Worm (Caenorhabditis elegans) whole organism, late embryonic: ENCODE data around the gene ost-1.

Source experiments
- C08G9.2 ChIP-seq: sonication (generic microtip); optimal IDR thresholded peaks from 2 replicates; lab custom pipeline; 2016; ENCODE audit warnings: mild to moderate bottlenecking, missing genetic modification characterization, moderate library complexity, missing compliant biosample characterization
- C38D4.7 ChIP-seq: fragments of 200-800 bp; sonication (Bioruptor generic); optimal IDR thresholded peaks from 2 replicates; lab custom pipeline; 2018; ENCODE audit warnings: mild to moderate bottlenecking, missing genetic modification characterization, moderate library complexity, missing compliant biosample characterization
- F13H6.1 ChIP-seq: sonication (generic microtip); optimal IDR thresholded peaks from 2 replicates; lab custom pipeline; 2016; ENCODE audit warnings: missing genetic modification characterization, missing compliant biosample characterization
- T23F11.4 ChIP-seq: fragments of 200-800 bp; sonication (Bioruptor generic); optimal IDR thresholded peaks from 2 replicates; lab custom pipeline; 2018; ENCODE audit warnings: mild to moderate bottlenecking, missing genetic modification characterization, missing compliant biosample characterization
- ahr-1 ChIP-seq: sonication (generic microtip); optimal IDR thresholded peaks from 2 replicates; lab custom pipeline; 2016; ENCODE audit warnings: missing genetic modification characterization, missing compliant biosample characterization
- ceh-14 ChIP-seq: sonication (generic microtip); optimal IDR thresholded peaks from 2 replicates; lab custom pipeline; 2016; ENCODE audit warnings: missing genotype, missing genetic modification characterization, missing compliant biosample characterization
- ceh-18 ChIP-seq: sonication (generic microtip); optimal IDR thresholded peaks from 2 replicates; lab custom pipeline; 2016; ENCODE audit warnings: missing genetic modification characterization, missing compliant biosample characterization
- ceh-19 ChIP-seq: fragments of 200-800 bp; sonication (Bioruptor generic); optimal IDR thresholded peaks from 2 replicates; lab custom pipeline; 2018; ENCODE audit warnings: mild to moderate bottlenecking, missing genetic modification characterization, missing compliant biosample characterization
- ceh-22 ChIP-seq: sonication (generic microtip); optimal IDR thresholded peaks from 2 replicates; lab custom pipeline; 2017; ENCODE audit warnings: missing biosample characterization, missing genetic modification characterization
- ceh-24 ChIP-seq: sonication (generic microtip); optimal IDR thresholded peaks from 2 replicates; lab custom pipeline; 2016; ENCODE audit warnings: mild to moderate bottlenecking, missing genetic modification characterization, missing compliant biosample characterization
- ceh-31 ChIP-seq: sonication (generic microtip); optimal IDR thresholded peaks from 2 replicates; lab custom pipeline; 2016; ENCODE audit warnings: missing genetic modification characterization, missing compliant biosample characterization
- ceh-34 ChIP-seq: sonication (generic microtip); optimal IDR thresholded peaks from 2 replicates; lab custom pipeline; 2016; ENCODE audit warnings: mild to moderate bottlenecking, missing genetic modification characterization, missing compliant biosample characterization
- ceh-45 ChIP-seq: fragments of 200-800 bp; sonication (Bioruptor generic); IDR thresholded peaks from 2 replicates; pipeline ENCODE4 v1.3.6; 2022; ENCODE audit warnings: missing genetic modification reagents, missing genetic modification characterization, missing compliant biosample characterization
- ceh-48 ChIP-seq: sonication (generic microtip); optimal IDR thresholded peaks from 2 replicates; lab custom pipeline; 2016; ENCODE audit warnings: missing genetic modification characterization, inconsistent platforms, missing compliant biosample characterization
- ceh-6 ChIP-seq: fragments of 200-800 bp; sonication (Bioruptor generic); optimal IDR thresholded peaks from 2 replicates; lab custom pipeline; 2018; ENCODE audit warnings: mild to moderate bottlenecking, missing genetic modification characterization, missing compliant biosample characterization
- dmd-4 ChIP-seq: sonication (generic microtip); optimal IDR thresholded peaks from 2 replicates; lab custom pipeline; 2016; ENCODE audit warnings: borderline replicate concordance, missing genetic modification characterization, missing compliant biosample characterization
- ets-4 ChIP-seq: sonication (generic microtip); optimal IDR thresholded peaks from 2 replicates; lab custom pipeline; 2016; ENCODE audit warnings: missing genetic modification characterization, missing compliant biosample characterization
- fkh-10 ChIP-seq: fragments of 150-350 bp; optimal IDR thresholded peaks from 2 replicates; lab custom pipeline; 2014; ENCODE audit warnings: missing biosample characterization, missing genetic modification reagents, missing genetic modification characterization
- hlh-13 ChIP-seq: fragments of 200-800 bp; sonication (Bioruptor generic); optimal IDR thresholded peaks from 2 replicates; lab custom pipeline; 2018; ENCODE audit warnings: mild to moderate bottlenecking, missing genetic modification characterization, missing compliant biosample characterization
- hlh-30 ChIP-seq: sonication (generic microtip); optimal IDR thresholded peaks from 2 replicates; lab custom pipeline; 2017; ENCODE audit warnings: antibody characterized with exemption, missing genetic modification characterization, missing compliant biosample characterization; ENCODE audit not compliant: insufficient read depth
- hlh-6 ChIP-seq: sonication (generic microtip); optimal IDR thresholded peaks from 2 replicates; lab custom pipeline; 2016; ENCODE audit warnings: missing genotype, missing genetic modification characterization, missing compliant biosample characterization
- hlh-8 ChIP-seq: sonication (generic microtip); optimal IDR thresholded peaks from 2 replicates; lab custom pipeline; 2016; ENCODE audit warnings: missing genotype, missing genetic modification characterization, missing compliant biosample characterization
- lim-6 ChIP-seq: sonication (generic microtip); optimal IDR thresholded peaks from 2 replicates; lab custom pipeline; 2016; ENCODE audit warnings: missing genetic modification characterization, missing compliant biosample characterization
- madf-2 ChIP-seq: sonication (generic microtip); optimal IDR thresholded peaks from 2 replicates; lab custom pipeline; 2017; ENCODE audit warnings: missing genetic modification characterization, missing compliant biosample characterization
- nfya-1 ChIP-seq: sonication (generic microtip); optimal IDR thresholded peaks from 2 replicates; lab custom pipeline; 2017; ENCODE audit warnings: missing genetic modification characterization, mild to moderate bottlenecking, missing compliant biosample characterization, antibody characterized with exemption, moderate library complexity
- pax-1 ChIP-seq: fragments of 150-350 bp; optimal IDR thresholded peaks from 2 replicates; lab custom pipeline; 2014; ENCODE audit warnings: missing biosample characterization, missing genetic modification characterization
- pha-2 ChIP-seq: sonication (generic microtip); optimal IDR thresholded peaks from 2 replicates; lab custom pipeline; 2017; ENCODE audit warnings: mild to moderate bottlenecking, missing genetic modification characterization, missing compliant biosample characterization
- pha-4 ChIP-seq: fragments of 150-350 bp; optimal IDR thresholded peaks from 2 replicates; lab custom pipeline; 2018; ENCODE audit warnings: missing biosample characterization, missing genetic modification reagents, missing genetic modification characterization
- pqm-1 ChIP-seq: sonication (generic microtip); optimal IDR thresholded peaks from 2 replicates; lab custom pipeline; 2016; ENCODE audit warnings: missing genetic modification characterization, missing compliant biosample characterization
- rnt-1 ChIP-seq: sonication (generic microtip); optimal IDR thresholded peaks from 2 replicates; lab custom pipeline; 2016; ENCODE audit warnings: missing genetic modification characterization, missing compliant biosample characterization
- sox-2 ChIP-seq: fragments of 200-800 bp; sonication (Bioruptor generic); IDR thresholded peaks from 2 replicates; pipeline ENCODE4 v1.3.6; 2022; ENCODE audit warnings: missing genetic modification reagents, missing genetic modification characterization, missing compliant biosample characterization
- sox-4 ChIP-seq: sonication (generic microtip); optimal IDR thresholded peaks from 2 replicates; lab custom pipeline; 2017; ENCODE audit warnings: mild to moderate bottlenecking, missing genetic modification characterization, inconsistent platforms, missing compliant biosample characterization
- syd-9 ChIP-seq: sonication (generic microtip); optimal IDR thresholded peaks from 2 replicates; lab custom pipeline; 2016; ENCODE audit warnings: mild to moderate bottlenecking, missing genetic modification characterization, moderate library complexity, missing compliant biosample characterization
- tbx-2 ChIP-seq: sonication (generic microtip); optimal IDR thresholded peaks from 2 replicates; lab custom pipeline; 2016; ENCODE audit warnings: missing genetic modification characterization, missing compliant biosample characterization
- tbx-7 ChIP-seq: sonication (generic microtip); optimal IDR thresholded peaks from 2 replicates; lab custom pipeline; 2016; ENCODE audit warnings: missing genotype, missing genetic modification characterization, missing compliant biosample characterization
- ttx-3 ChIP-seq: sonication (generic microtip); optimal IDR thresholded peaks from 2 replicates; lab custom pipeline; 2016; ENCODE audit warnings: missing genetic modification reagents, missing genetic modification characterization, missing compliant biosample characterization
- unc-3 ChIP-seq, 2 experiments: fragments of 200-800 bp in 1 of 2; sonication (Bioruptor generic) in 1 of 2; sonication (generic microtip) in 1 of 2; conservative IDR thresholded peaks in 1 of 2; optimal IDR thresholded peaks in 1 of 2; 2 replicates each; pipeline versions ENCODE4 v1.3.6 to Lab custom; 2016 to 2022; ENCODE audit warnings: missing compliant biosample characterization in 2 of 2, missing genetic modification characterization in 2 of 2, missing genetic modification reagents in 1 of 2
- unc-86 ChIP-seq: sonication (generic microtip); optimal IDR thresholded peaks from 2 replicates; lab custom pipeline; 2016; ENCODE audit warnings: missing genetic modification characterization, missing compliant biosample characterization
- ztf-16 ChIP-seq: sonication (generic microtip); optimal IDR thresholded peaks from 2 replicates; lab custom pipeline; 2017; ENCODE audit warnings: missing genetic modification characterization, missing compliant biosample characterization

ost-1 gene

DNA sequence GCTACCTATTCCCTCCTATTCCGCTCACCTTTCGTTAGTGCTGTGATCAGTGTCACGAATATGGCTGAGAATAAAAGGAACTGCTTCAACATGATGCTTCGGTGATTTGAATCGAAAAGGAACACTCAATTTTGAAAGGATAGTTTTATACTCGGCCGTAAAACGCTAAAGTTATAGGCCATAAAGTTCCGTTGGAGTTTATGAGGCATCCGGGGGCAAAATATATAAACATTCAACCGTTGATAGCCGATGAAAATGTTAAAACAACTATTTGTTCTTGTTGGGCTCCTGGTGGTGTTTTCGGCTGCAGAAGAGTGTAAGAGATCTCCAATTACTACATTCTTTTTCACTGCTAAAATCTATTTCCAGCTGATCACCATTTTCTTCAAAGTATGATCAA, 2.7 kb upstream of the ost-1 start, which contains the start of the genes C44B12.9 and C44B12.3:
Gene C44B12.9 (minus strand): TSS at position 101 of the 400 bp plus-strand sequence.
Gene C44B12.3 (plus strand): TSS at position 249 of the 400 bp plus-strand sequence.
- no peak for TF ChIP-seq C38D4.7
- TF ChIP-seq sox-4 (tag; lab: Kevin White, UChicago) = no peak
- TF ChIP-seq ceh-22 = no peak
- TF ChIP-seq rnt-1 = no peak
- TF ChIP-seq fkh-10 (GFP tag; lab: Kevin White, UChicago) = no peak
- no peak for TF ChIP-seq tbx-7 (tag; lab: Kevin White, UChicago)
- TF ChIP-seq unc-86 = no peak
- TF ChIP-seq T23F11.4 (GFP tag; lab: Kevin White, UChicago) = no peak
- no peak for TF ChIP-seq sox-2 (GFP tag; lab: Robert Waterston, UW)
- no peak for TF ChIP-seq ceh-48

DNA sequence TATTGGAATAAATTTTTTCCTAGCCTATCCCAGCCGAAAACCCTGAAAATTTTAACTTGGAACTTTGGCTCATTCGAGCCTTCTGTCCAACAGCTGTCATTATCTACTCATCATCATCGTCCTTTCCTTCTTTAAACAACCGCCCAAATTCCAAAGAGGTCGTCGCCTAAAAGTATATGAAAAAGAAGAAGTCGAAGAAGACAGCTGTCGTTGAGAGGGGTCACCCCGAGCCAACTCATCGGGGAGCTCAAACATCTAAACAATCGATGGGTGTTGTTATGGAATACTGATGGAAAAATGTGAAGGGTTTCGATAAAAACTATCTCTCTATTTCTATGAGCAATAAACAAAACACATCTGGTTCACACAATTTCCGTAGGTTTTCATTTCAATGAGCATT, 2.1 kb upstream of the ost-1 start:
- TF ChIP-seq F13H6.1 (tag; lab: Kevin White, UChicago) (no peak), syd-9 (no peak), lim-6 (tag; lab: Kevin White, UChicago) (no peak), ahr-1 (no peak), ceh-18 (tag; lab: Kevin White, UChicago) (no peak), C08G9.2 (tag; lab: Kevin White, UChicago) (no peak), ttx-3 (no peak), pha-2 (tag; lab: Kevin White, UChicago) (no peak), ceh-31 (tag; lab: Kevin White, UChicago) (no peak), nfya-1 (tag; lab: Kevin White, UChicago) (no peak), unc-3 (GFP tag; conservative IDR thresholded peaks at IDR 0.05; lab: Robert Waterston, UW) (no peak), unc-3 (tag; optimal IDR thresholded peaks at IDR 0.05; lab: Kevin White, UChicago) (no peak), hlh-30 (tag; lab: Kevin White, UChicago) (no peak), ceh-14 (no peak), ceh-45 (GFP tag; lab: Robert Waterston, UW) (no peak), tbx-2 (tag; lab: Kevin White, UChicago) (no peak)

- TF ChIP-seq ztf-16 (tag; lab: Kevin White, UChicago) = no peak
- TF ChIP-seq ceh-34 = no peak
- no peak for TF ChIP-seq pax-1 (tag; lab: Kevin White, UChicago)
- no peak for TF ChIP-seq sox-2 (GFP tag; lab: Robert Waterston, UW)
- no peak for TF ChIP-seq pha-4 (tag; lab: Kevin White, UChicago)
- TF ChIP-seq unc-3 (GFP tag; conservative IDR thresholded peaks at IDR 0.05; lab: Robert Waterston, UW) = no peak
- no peak for TF ChIP-seq unc-3 (tag; optimal IDR thresholded peaks at IDR 0.05; lab: Kevin White, UChicago)
- TF ChIP-seq ets-4 = no peak
- TF ChIP-seq dmd-4 = no peak
- no peak for TF ChIP-seq hlh-6
- no peak for TF ChIP-seq hlh-8 (tag; lab: Kevin White, UChicago)
- TF ChIP-seq nfya-1 (tag; lab: Kevin White, UChicago) = no peak
- TF ChIP-seq pqm-1 = no peak
- TF ChIP-seq ceh-24 (tag; lab: Kevin White, UChicago) = no peak
- TF ChIP-seq sox-4 (tag; lab: Kevin White, UChicago) = no peak
- no peak for TF ChIP-seq madf-2 (tag; lab: Kevin White, UChicago)
- TF ChIP-seq ceh-22 = no peak
- no peak for TF ChIP-seq ceh-19 (GFP tag; lab: Kevin White, UChicago)
- no peak for TF ChIP-seq hlh-13
- no peak for TF ChIP-seq ceh-18 (tag; lab: Kevin White, UChicago)
- no peak for TF ChIP-seq ceh-6 (GFP tag; lab: Kevin White, UChicago)
These were observed 1.2 kb upstream of the ost-1 start for ce11 chrIV:1105999-1106398.
